Fruit fly (Drosophila melanogaster): ENCODE data around the gene Lectin-galC1.

The Lectin-galC1 gene

dm6 chr2L:19444734-19445140, 27.5 kb downstream of the Lectin-galC1 start, which contains the start of gene Hs2st (continued):
- peak; percentile 81 for TF ChIP-seq CG2202 (tag; optimal IDR thresholded peaks at IDR 0.05)
- peak; percentile 91 for TF ChIP-seq NC2β (GFP tag; optimal IDR thresholded peaks at IDR 0.05)
- TF ChIP-seq Usf (GFP tag; optimal IDR thresholded peaks at IDR 0.05): peak; percentile 90
- TF ChIP-seq CG3065 (GFP tag; optimal IDR thresholded peaks at IDR 0.05): peak; percentile 85
- peak; percentile 79; the same call in 3 of the 4 replicates for TF ChIP-seq chinmo (GFP tag; IDR thresholded peaks at IDR 0.05; ENCODE audit: partially characterized antibody)
- TF ChIP-seq Max (GFP tag; optimal IDR thresholded peaks at IDR 0.05): peak; percentile 96
- TF ChIP-seq CG1832 (GFP tag; optimal IDR thresholded peaks at IDR 0.05): no peak
- TF ChIP-seq CG16815 (GFP tag; optimal IDR thresholded peaks at IDR 0.05): peak; percentile 94
- peak; percentile 88 for TF ChIP-seq CG7556 (GFP tag; optimal IDR thresholded peaks at IDR 0.05)
- no peak for TF ChIP-seq hb (GFP tag; IDR thresholded peaks at IDR 0.05; ENCODE audit: partially characterized antibody)
- peak; percentile 90 for TF ChIP-seq Taf1 (GFP tag; IDR thresholded peaks at IDR 0.05)
- TF ChIP-seq Rx (GFP tag; IDR thresholded peaks at IDR 0.05): peak; percentile 90
- TF ChIP-seq crp (GFP tag; optimal IDR thresholded peaks at IDR 0.05): peak; percentile 50 to 85
- peak; percentile 94 for TF ChIP-seq esg (GFP tag; conservative IDR thresholded peaks at IDR 0.05)
- peak; percentile 85 for TF ChIP-seq dan (GFP tag; IDR thresholded peaks at IDR 0.05)
- peak; percentile 83 for TF ChIP-seq psq (GFP tag; optimal IDR thresholded peaks at IDR 0.05)
- TF ChIP-seq sima (GFP tag; optimal IDR thresholded peaks at IDR 0.05): peak; percentile 79
- TF ChIP-seq nmo (GFP tag; optimal IDR thresholded peaks at IDR 0.05): peak; percentile 97
- TF ChIP-seq pzg (GFP tag; optimal IDR thresholded peaks at IDR 0.05): peak; percentile 87
- peak; percentile 89 for TF ChIP-seq dm (GFP tag; optimal IDR thresholded peaks at IDR 0.05)
- TF ChIP-seq Hr51 (GFP tag; optimal IDR thresholded peaks at IDR 0.05): peak; percentile 87 to 97
- TF ChIP-seq fd96Cb (tag; optimal IDR thresholded peaks at IDR 0.05): peak; percentile 86
- peak; percentile 63 for TF ChIP-seq corto (GFP tag; optimal IDR thresholded peaks at IDR 0.05)
- TF ChIP-seq Eip74EF (GFP tag; optimal IDR thresholded peaks at IDR 0.05): no peak
- TF ChIP-seq grn (GFP tag; optimal IDR thresholded peaks at IDR 0.05): no peak
- no peak for TF ChIP-seq CkIIα-i1 (GFP tag; IDR thresholded peaks at IDR 0.05)
- peak; percentile 85 for TF ChIP-seq crc (GFP tag; optimal IDR thresholded peaks at IDR 0.05)
- TF ChIP-seq seq (GFP tag; IDR thresholded peaks at IDR 0.05): peak; percentile 86
- TF ChIP-seq NfI (GFP tag; optimal IDR thresholded peaks at IDR 0.05): peak; percentile 93
- TF ChIP-seq Ravus (GFP tag; IDR thresholded peaks at IDR 0.05): peak; percentile 79
- TF ChIP-seq CG3281 (GFP tag; optimal IDR thresholded peaks at IDR 0.05): peak; percentile 90
- TF ChIP-seq croc (GFP tag; conservative IDR thresholded peaks at IDR 0.05): peak; percentile 91
- TF ChIP-seq ems (GFP tag; optimal IDR thresholded peaks at IDR 0.05): peak; percentile 95
- TF ChIP-seq vfl (GFP tag; optimal IDR thresholded peaks at IDR 0.05): peak; percentile 95
- TF ChIP-seq ci (GFP tag; IDR thresholded peaks at IDR 0.05): peak; percentile 83
- peak; percentile 86 for TF ChIP-seq ttk (GFP tag; IDR thresholded peaks at IDR 0.05)
- peak; percentile 97 for TF ChIP-seq HLH54F (GFP tag; optimal IDR thresholded peaks at IDR 0.05)
- peak; percentile 94 for TF ChIP-seq cato (GFP tag; optimal IDR thresholded peaks at IDR 0.05; ENCODE audit: borderline replicate concordance)
- peak; percentile 99 for TF ChIP-seq sens (GFP tag)
- peak; percentile 88 for TF ChIP-seq CG15269 (tag; optimal IDR thresholded peaks at IDR 0.05)
- TF ChIP-seq Scr (GFP tag; IDR thresholded peaks at IDR 0.05; ENCODE audit: partially characterized antibody): peak; percentile 59
- TF ChIP-seq CG7987 (GFP tag; optimal IDR thresholded peaks at IDR 0.05): peak; percentile 87
- TF ChIP-seq klu (GFP tag; IDR thresholded peaks at IDR 0.05): peak; percentile 94
- TF ChIP-seq HmgD (GFP tag; optimal IDR thresholded peaks at IDR 0.05): peak; percentile 96
- peak; percentile 75 for TF ChIP-seq Adf1 (GFP tag; IDR thresholded peaks at IDR 0.05)
- TF ChIP-seq pan (optimal IDR thresholded peaks at IDR 0.05): no peak
- peak in 1 of 2 experiments; percentile 93 for TF ChIP-seq pan (GFP tag; optimal IDR thresholded peaks at IDR 0.05 in 1 of 2, IDR thresholded peaks at IDR 0.05 in 1 of 2)
- TF ChIP-seq z (GFP tag; IDR thresholded peaks at IDR 0.05): no peak
- TF ChIP-seq ap (GFP tag; IDR thresholded peaks at IDR 0.05): peak; percentile 80
- TF ChIP-seq CG8290 (GFP tag; optimal IDR thresholded peaks at IDR 0.05): peak; percentile 94
- peak; percentile 83 to 95 for TF ChIP-seq CG8290 (tag; optimal IDR thresholded peaks at IDR 0.05)

Data from whole organism, embryonic.